Fruit fly (Drosophila melanogaster) whole organism, adult: ENCODE measurements around the gene CG8630.

Experiments used
- CG1620 ChIP-seq: fragments of 200-800 bp; sonication (Bioruptor generic); optimal IDR thresholded peaks from 2 replicates; lab custom pipeline; 2016; ENCODE audit warnings: missing biosample characterization, missing genetic modification characterization
- CG33017 ChIP-seq: fragments of 200-800 bp; sonication (Bioruptor generic); optimal IDR thresholded peaks from 2 replicates; lab custom pipeline; 2018; ENCODE audit warnings: missing biosample characterization, mild to moderate bottlenecking, missing genetic modification characterization, moderate library complexity
- CG7045 ChIP-seq: fragments of 200-800 bp; sonication (Bioruptor generic); optimal IDR thresholded peaks from 2 replicates; lab custom pipeline; 2017; ENCODE audit warnings: missing biosample characterization, mild to moderate bottlenecking, missing genetic modification characterization
- Crg-1 ChIP-seq: fragments of 200-800 bp; sonication (Bioruptor generic); optimal IDR thresholded peaks from 2 replicates; lab custom pipeline; 2016; ENCODE audit warnings: missing biosample characterization, missing genetic modification characterization
- cic ChIP-seq: fragments of 200-800 bp; sonication (Bioruptor generic); optimal IDR thresholded peaks from 2 replicates; lab custom pipeline; 2017; ENCODE audit warnings: missing biosample characterization, mild to moderate bottlenecking, missing genetic modification characterization, moderate library complexity
- cnc ChIP-seq, 2 experiments: fragments of >200 bp; optimal IDR thresholded peaks; 2 replicates each; lab custom pipeline; 2017
- kay ChIP-seq: fragments of 200-800 bp; sonication (Bioruptor generic); peaks from one replicate; lab custom pipeline; 2016; ENCODE audit warnings: missing biosample characterization, missing genetic modification characterization, borderline replicate concordance
- ovo ChIP-seq: fragments of 200-800 bp; sonication (Bioruptor generic); optimal IDR thresholded peaks from 2 replicates; lab custom pipeline; 2016; ENCODE audit warnings: missing biosample characterization, missing genetic modification characterization
- tj ChIP-seq: fragments of 200-800 bp; sonication (Bioruptor generic); optimal IDR thresholded peaks from 3 replicates; lab custom pipeline; 2017; ENCODE audit warnings: missing biosample characterization, mild to moderate bottlenecking, missing genetic modification characterization, moderate library complexity

- no peak for TF ChIP-seq cic
- no peak for TF ChIP-seq ovo (GFP tag; lab: Kevin White, UChicago)
- TF ChIP-seq Crg-1 (GFP tag; lab: Kevin White, UChicago) = no peak
- TF ChIP-seq CG1620 = no peak
- TF ChIP-seq CG33017 = no peak
- TF ChIP-seq cnc (optimal IDR thresholded peaks at IDR 0.05; lab: Kevin White, UChicago) = no peak
- TF ChIP-seq CG7045 (GFP tag; lab: Kevin White, UChicago) = no peak
- TF ChIP-seq tj = no peak
- no peak for TF ChIP-seq kay (GFP tag; lab: Kevin White, UChicago)
Observed at dm6 chr3R:13319873-13320272, 40.4 kb downstream of the CG8630 start.
